Fruit fly (Drosophila melanogaster) ovary, adult (tissue): Measurements from ENCODE around the gene CG31915.

Experiments
- CG17801 ChIP-seq: fragments of 200-800 bp; optimal IDR thresholded peaks from 2 replicates; lab custom pipeline; 2019; ENCODE audit warnings: missing biosample characterization, mild to moderate bottlenecking, missing genetic modification characterization, moderate library complexity; ENCODE audit not compliant: partially characterized antibody

Gene CG31915

dm6 chr2L:5546207-5546517 is 18.2 kb downstream of the CG31915 start:
- TF ChIP-seq CG17801 (GFP tag; lab: Kevin White, UChicago) = no peak

dm6 chr2L:5546518-5547287 is 18.8 kb downstream of the CG31915 start, which contains the start of gene Oscillin:
TSS of gene Oscillin (plus strand) at chr2L:5547086.
- peak; percentile 53 for TF ChIP-seq CG17801 (GFP tag; lab: Kevin White, UChicago)

DNA sequence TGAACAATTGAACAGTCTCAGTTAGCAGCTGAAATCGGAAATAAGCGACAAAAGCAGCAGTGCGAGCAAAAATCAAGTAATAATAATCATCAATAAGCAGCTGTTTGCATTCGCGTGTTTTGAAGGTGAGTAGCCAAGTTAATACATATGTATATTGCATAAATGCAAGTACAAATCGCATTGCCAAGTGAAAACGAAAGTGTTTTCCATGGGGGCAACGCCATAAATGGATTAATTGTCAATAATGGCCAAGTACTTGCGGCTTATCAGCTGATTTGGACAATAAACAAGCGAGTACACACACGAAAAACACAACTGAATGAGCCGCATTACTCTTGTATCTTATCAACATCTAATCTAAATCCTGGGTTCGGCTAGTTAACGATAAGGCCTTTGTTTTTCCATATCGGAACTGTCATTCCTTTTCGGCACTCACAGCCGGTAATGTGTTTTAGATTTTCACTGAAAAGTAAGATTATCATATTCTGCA is 19.4 kb downstream of the CG31915 start:
- peak; percentile 37 for TF ChIP-seq CG17801 (GFP tag; lab: Kevin White, UChicago)

- no peak for TF ChIP-seq CG17801 (GFP tag; lab: Kevin White, UChicago)
Measured at dm6 chr2L:5550735-5551134, 22.8 kb downstream of the CG31915 start, which contains the start of gene CG14014. TSS of gene CG14014 (minus strand) at chr2L:5550835.

DNA sequence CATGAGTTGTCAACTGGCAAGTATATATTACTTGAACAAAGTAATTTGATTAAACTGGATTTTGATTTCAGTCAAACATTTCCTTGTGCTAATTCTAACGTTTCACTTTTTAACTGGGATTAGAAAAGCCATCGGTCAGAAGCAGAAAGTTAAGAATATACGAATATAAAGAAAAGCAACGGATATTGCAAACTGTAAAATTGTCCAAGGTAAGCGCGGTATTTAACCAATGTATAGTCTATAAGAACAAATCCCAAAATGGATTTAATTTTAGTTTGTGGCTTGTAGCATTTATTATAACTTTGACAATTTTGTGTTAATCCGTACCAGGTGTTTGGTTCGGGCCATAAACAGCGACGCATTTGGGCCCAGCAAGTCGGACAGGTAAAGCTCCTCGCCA is 23.6 kb downstream of the CG31915 start, which contains the start of gene CG18269:
TSS of gene CG18269 (plus strand) at position 301 of the 400 bp plus-strand sequence.
- TF ChIP-seq CG17801 (GFP tag; lab: Kevin White, UChicago) = no peak

dm6 chr2L:5553750-5554149 is 25.8 kb downstream of the CG31915 start, which contains the start of the genes CG14013 and CG14017:
TSS of gene CG14013 (minus strand) at chr2L:5553850.
TSS of gene CG14017 (plus strand) at chr2L:5553897.
- TF ChIP-seq CG17801 (GFP tag; lab: Kevin White, UChicago) = no peak

dm6 chr2L:5554818-5555217 is 26.9 kb downstream of the CG31915 start, which contains the start of gene GluRIIA:
TSS of gene GluRIIA (plus strand) at chr2L:5555072.
- no peak for TF ChIP-seq CG17801 (GFP tag; lab: Kevin White, UChicago)

DNA sequence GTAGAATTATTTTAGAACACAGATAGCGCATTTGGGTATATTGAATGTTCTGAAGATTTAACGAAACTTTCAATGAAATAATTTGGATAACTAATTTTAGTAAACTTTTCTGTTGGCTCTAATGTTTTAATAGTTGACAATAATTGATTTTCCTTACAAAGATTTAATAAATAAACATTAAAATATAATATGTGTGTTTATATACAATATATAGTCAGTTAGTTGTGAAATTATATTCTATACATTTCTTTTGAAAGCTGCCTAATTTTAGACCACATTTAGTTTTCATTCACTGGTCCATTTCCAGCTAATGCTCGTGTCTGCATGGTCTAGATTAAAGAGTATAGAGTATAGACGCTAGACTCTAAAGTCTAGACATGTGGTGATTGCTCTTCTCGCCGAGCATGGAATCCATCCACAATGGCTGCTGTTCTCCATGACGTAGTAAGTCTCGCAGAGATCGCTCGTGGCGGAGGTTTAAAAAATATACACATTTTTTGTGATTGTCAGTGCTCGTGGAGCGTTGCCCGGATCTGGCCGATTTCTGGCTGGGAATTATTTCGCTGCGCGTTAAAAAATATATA is 31.0 kb downstream of the CG31915 start, which contains the start of gene GluRIIB:
TSS of gene GluRIIB (plus strand) at position 534 of the 584 bp plus-strand sequence.
- TF ChIP-seq CG17801 (GFP tag; lab: Kevin White, UChicago) = no peak

- TF ChIP-seq CG17801 (GFP tag; lab: Kevin White, UChicago) = no peak
Measured at dm6 chr2L:5567103-5567502, 39.2 kb downstream of the CG31915 start.

- TF ChIP-seq CG17801 (GFP tag; lab: Kevin White, UChicago) = no peak
Measured at dm6 chr2L:5569503-5569902, 41.6 kb downstream of the CG31915 start.
